Fruit fly (Drosophila melanogaster) whole organism: Measurements from ENCODE around the gene BckdhA.

Experiments used
- CG8478 ChIP-seq: fragments of >200 bp; optimal IDR thresholded peaks from 2 replicates; lab custom pipeline; 2018; ENCODE audit warnings: inconsistent platforms
- psq ChIP-seq: fragments of >200 bp; optimal IDR thresholded peaks from 2 replicates; lab custom pipeline; 2017
- usp ChIP-seq: fragments of >200 bp; optimal IDR thresholded peaks from 2 replicates; lab custom pipeline; 2017; ENCODE audit warnings: missing biosample characterization, missing genetic modification characterization, mixed read lengths

dm6 chr3R:9534125-9534496 lies 21.5 kb upstream of the BckdhA start:
- TF ChIP-seq usp (no peak), psq (no peak), CG8478 (lab: Kevin White, UChicago) (no peak)
